Fruit fly (Drosophila melanogaster) whole organism, pupa: ENCODE results near the gene bocks.

Experiments
- CG10348 ChIP-seq: fragments of 200-800 bp; sonication (Bioruptor generic); IDR thresholded peaks from 2 replicates; pipeline ENCODE4 v1.3.6; 2022; ENCODE audit warnings: missing biosample characterization, missing genetic modification characterization
- CG12605 ChIP-seq: fragments of 200-800 bp; sonication (Bioruptor generic); IDR thresholded peaks from 2 replicates; pipeline ENCODE4 v1.3.6; 2022; ENCODE audit warnings: missing biosample characterization, missing genetic modification characterization
- CG13204 ChIP-seq: fragments of 200-800 bp; sonication (Bioruptor generic); optimal IDR thresholded peaks from 2 replicates; lab custom pipeline; 2018; ENCODE audit warnings: missing biosample characterization, mild to moderate bottlenecking, missing genetic modification characterization, moderate library complexity
- CG14655 ChIP-seq: fragments of 200-800 bp; sonication (Bioruptor generic); optimal IDR thresholded peaks from 3 replicates; lab custom pipeline; 2017; ENCODE audit warnings: mild to moderate bottlenecking, missing biosample characterization, missing genetic modification reagents, missing genetic modification characterization
- CG32121 ChIP-seq: fragments of 200-800 bp; sonication (Bioruptor generic); IDR thresholded peaks from 2 replicates; pipeline ENCODE4 v1.3.6; 2022; ENCODE audit warnings: missing biosample characterization, missing genetic modification characterization
- CG8301 ChIP-seq: fragments of 200-800 bp; sonication (Bioruptor generic); optimal IDR thresholded peaks from 2 replicates; lab custom pipeline; 2018; ENCODE audit warnings: missing biosample characterization, mild to moderate bottlenecking, missing genetic modification characterization
- EcR ChIP-seq: fragments of 200-800 bp; sonication (Bioruptor generic); optimal IDR thresholded peaks from 3 replicates; lab custom pipeline; 2019; ENCODE audit warnings: missing biosample characterization, missing genetic modification characterization, mild to moderate bottlenecking, moderate library complexity, missing genetic modification reagents
- Ets98B ChIP-seq: fragments of 200-800 bp; sonication (Bioruptor generic); IDR thresholded peaks from 2 replicates; pipeline ENCODE4 v1.3.6; 2022; ENCODE audit warnings: missing biosample characterization, missing genetic modification characterization
- Pif1A ChIP-seq: fragments of 200-800 bp; sonication (Bioruptor generic); optimal IDR thresholded peaks from 3 replicates; lab custom pipeline; 2016; ENCODE audit warnings: missing biosample characterization, missing genetic modification characterization
- Pif1B ChIP-seq: fragments of 200-800 bp; sonication (Bioruptor generic); optimal IDR thresholded peaks from 3 replicates; lab custom pipeline; 2016; ENCODE audit warnings: missing biosample characterization, missing genetic modification characterization
- Snoo ChIP-seq: fragments of 200-800 bp; sonication (Bioruptor generic); optimal IDR thresholded peaks from 3 replicates; lab custom pipeline; 2017; ENCODE audit warnings: missing biosample characterization, mild to moderate bottlenecking, missing genetic modification characterization, inconsistent platforms
- gl ChIP-seq: fragments of 200-800 bp; sonication (Bioruptor generic); optimal IDR thresholded peaks from 2 replicates; lab custom pipeline; 2018; ENCODE audit warnings: missing biosample characterization, mild to moderate bottlenecking, missing genetic modification characterization
- rn ChIP-seq: fragments of 200-800 bp; sonication (Bioruptor generic); IDR thresholded peaks from 2 replicates; pipeline ENCODE4 v1.3.6; 2022; ENCODE audit warnings: missing biosample characterization, missing genetic modification characterization

DNA sequence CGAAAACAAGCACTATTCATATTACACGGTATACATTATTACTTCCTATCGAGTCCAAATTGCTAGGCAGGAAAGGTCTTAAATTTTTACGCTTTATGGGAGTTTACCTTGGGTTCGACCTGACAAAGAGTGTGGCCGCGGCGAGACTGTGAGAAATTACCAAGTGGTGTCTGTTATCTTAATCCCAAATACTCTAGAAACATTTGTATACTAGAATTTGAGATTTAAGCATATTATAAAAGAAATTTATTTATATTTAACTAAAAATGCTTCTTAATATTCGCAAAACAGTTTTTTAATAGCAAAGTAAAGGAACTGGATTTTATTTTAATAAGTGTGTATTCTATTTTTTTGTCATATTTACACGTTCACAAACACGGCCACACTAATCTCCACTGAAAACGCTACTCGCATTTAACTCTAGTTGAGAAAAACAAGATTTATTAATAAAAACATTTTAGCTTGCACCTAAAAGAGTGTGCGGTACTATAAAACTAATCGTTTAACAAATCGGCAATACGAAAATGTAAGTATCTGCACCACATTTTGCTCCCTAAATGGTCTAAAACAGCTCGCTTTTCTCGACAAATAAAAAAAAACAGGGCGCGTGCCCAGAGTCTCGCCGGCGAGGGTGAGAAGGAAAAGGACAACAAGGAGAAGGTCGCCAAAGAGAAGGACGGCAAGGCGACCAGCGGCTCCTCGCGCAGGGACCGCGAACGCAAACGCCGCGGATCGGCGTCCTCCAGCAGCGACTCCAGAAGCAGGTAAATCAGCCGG, 39.0 kb downstream of the bocks start, which contains the start of the genes mura and RnpS1:
- TF ChIP-seq CG14655 (GFP tag; lab: Kevin White, UChicago) (no peak), Pif1A (no peak), rn (GFP tag; lab: Robert Waterston, UW) (no peak), gl (tag; lab: Kevin White, UChicago) (no peak), Ets98B (GFP tag; lab: Robert Waterston, UW) (no peak), Snoo (no peak), EcR (no peak), CG8301 (no peak), CG32121 (GFP tag; lab: Robert Waterston, UW) (no peak), Pif1B (GFP tag; lab: Kevin White, UChicago) (no peak), CG13204 (GFP tag; lab: Kevin White, UChicago) (no peak), CG12605 (no peak), CG10348 (GFP tag; lab: Robert Waterston, UW) (no peak)
